Worm (Caenorhabditis elegans): ENCODE results near the gene C50B8.5.

DNA sequence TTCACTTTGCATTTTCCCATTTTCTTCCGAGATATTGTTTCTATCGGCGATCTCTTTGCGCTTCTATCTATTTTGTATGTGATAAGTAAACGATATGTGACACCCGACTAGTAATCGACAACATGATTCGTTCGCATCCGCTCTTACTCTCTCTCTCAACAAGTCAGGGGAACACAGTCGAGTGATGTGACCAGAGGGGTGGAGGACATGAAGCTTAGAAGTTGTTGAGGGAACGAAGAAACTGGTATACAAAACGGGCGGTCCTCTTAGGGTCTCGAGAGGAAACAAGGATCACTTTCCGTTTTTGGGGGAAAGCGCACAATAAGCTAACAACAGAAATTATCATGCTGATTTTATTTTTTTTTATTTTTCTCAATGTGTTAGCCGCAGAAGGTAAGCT, 12.3 kb downstream of the C50B8.5 start, which contains the start of gene F53F4.4:
- no peak for TF ChIP-seq cog-1 (tag; optimal IDR thresholded peaks at IDR 0.05)
- TF ChIP-seq T22C8.4 (GFP tag; IDR thresholded peaks at IDR 0.05), result no peak
- no peak for TF ChIP-seq klf-2 (GFP tag; conservative IDR thresholded peaks at IDR 0.05)
- no peak for TF ChIP-seq ref-1 (GFP tag; conservative IDR thresholded peaks at IDR 0.05)
- no peak for TF ChIP-seq flt-1 (GFP tag; IDR thresholded peaks at IDR 0.05)
- TF ChIP-seq tab-1 (GFP tag; IDR thresholded peaks at IDR 0.05), result no peak
- no peak for TF ChIP-seq ztf-29 (GFP tag; IDR thresholded peaks at IDR 0.05)
- TF ChIP-seq med-1 (GFP tag; optimal IDR thresholded peaks at IDR 0.05; ENCODE audit: insufficient read depth), result no peak
